Fruit fly (Drosophila melanogaster): ENCODE results near the gene Adgf-C.

dm6 chr3R:13684569-13685402 is 21.8 kb upstream of the Adgf-C start:
- TF ChIP-seq OdsH (GFP tag; optimal IDR thresholded peaks at IDR 0.05) (no peak), CG1621 (tag; optimal IDR thresholded peaks at IDR 0.05) (no peak), CG16779 (tag; optimal IDR thresholded peaks at IDR 0.05) (peak; percentile 22), acj6 (GFP tag; optimal IDR thresholded peaks at IDR 0.05) (no peak), Gug (GFP tag; IDR thresholded peaks at IDR 0.05) (no peak), Ets21C (GFP tag; optimal IDR thresholded peaks at IDR 0.05) (no peak), Ets96B (tag; optimal IDR thresholded peaks at IDR 0.05) (no peak), CG8119 (GFP tag; IDR thresholded peaks at IDR 0.05) (no peak), Lpt (GFP tag; optimal IDR thresholded peaks at IDR 0.05) (no peak), fd85E (GFP tag; optimal IDR thresholded peaks at IDR 0.05) (no peak), CG6854 (GFP tag; optimal IDR thresholded peaks at IDR 0.05) (no peak), Hr39 (GFP tag; optimal IDR thresholded peaks at IDR 0.05) (no peak), vri (GFP tag; optimal IDR thresholded peaks at IDR 0.05) (peak; percentile 43)
